Worm (Caenorhabditis elegans): ENCODE results near the gene srw-133.

srw-133 gene

DNA sequence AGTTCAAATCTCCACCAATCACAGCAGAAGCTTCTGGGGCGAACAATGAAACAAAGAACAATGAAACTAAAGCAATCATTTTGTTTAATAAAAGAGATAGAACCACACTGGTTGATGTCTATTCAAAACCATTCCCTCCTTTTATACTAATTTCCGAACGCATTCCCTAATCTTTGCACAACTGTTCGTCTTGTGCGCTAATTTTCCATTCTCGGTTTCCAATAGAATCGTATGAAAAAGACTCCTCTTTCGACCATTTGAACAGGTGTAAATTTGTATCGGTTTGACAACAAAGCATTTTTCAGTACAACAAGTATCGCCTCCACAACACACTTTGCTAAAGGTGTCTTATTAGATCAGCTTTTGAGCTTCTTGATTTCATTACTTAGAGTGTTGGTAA, 1.5 kb upstream of the srw-133 start, which contains the start of gene T05B4.8:
TSS of gene T05B4.8 (minus strand) at position 101 of the 400 bp plus-strand sequence.
- TF ChIP-seq ZK546.5 (tag; optimal IDR thresholded peaks at IDR 0.05) = no peak
- no peak for TF ChIP-seq ceh-62 (tag; optimal IDR thresholded peaks at IDR 0.05)
- no peak for TF ChIP-seq F26F4.8 (GFP tag; conservative IDR thresholded peaks at IDR 0.05)
- no peak for TF ChIP-seq unc-39 (tag; optimal IDR thresholded peaks at IDR 0.05)
- TF ChIP-seq aha-1 (tag) = peak; percentile 7
- no peak for TF ChIP-seq dpl-1 (GFP tag; optimal IDR thresholded peaks at IDR 0.05)

- TF ChIP-seq skn-1 (tag; optimal IDR thresholded peaks at IDR 0.05) (no peak), egl-43 (GFP tag; IDR thresholded peaks at IDR 0.05) (no peak), rbr-2 (tag; optimal IDR thresholded peaks at IDR 0.05) (no peak), F10B5.3 (tag; optimal IDR thresholded peaks at IDR 0.05) (no peak), ztf-7 (tag; optimal IDR thresholded peaks at IDR 0.05) (no peak), fkh-10 (GFP tag; optimal IDR thresholded peaks at IDR 0.05) (no peak), ceh-20 (GFP tag; IDR thresholded peaks at IDR 0.05) (no peak), hif-1 (tag; optimal IDR thresholded peaks at IDR 0.05) (no peak)
These were observed 2.0 kb downstream of the srw-133 start, which contains the start of gene srw-134 for ce11 chrV:4112516-4112915. TSS of gene srw-134 (minus strand) at chrV:4112616.

- TF ChIP-seq ceh-82 (tag; optimal IDR thresholded peaks at IDR 0.05) (no peak), unc-62 (GFP tag; optimal IDR thresholded peaks at IDR 0.05 in 1 of 2) (peak in 1 of 2 experiments; percentile 7), unc-62 (tag; optimal IDR thresholded peaks at IDR 0.05) (no peak)
These were observed 4.7 kb downstream of the srw-133 start, which contains the start of gene clc-18 for ce11 chrV:4109873-4110272. TSS of gene clc-18 (minus strand) at chrV:4109973.

DNA sequence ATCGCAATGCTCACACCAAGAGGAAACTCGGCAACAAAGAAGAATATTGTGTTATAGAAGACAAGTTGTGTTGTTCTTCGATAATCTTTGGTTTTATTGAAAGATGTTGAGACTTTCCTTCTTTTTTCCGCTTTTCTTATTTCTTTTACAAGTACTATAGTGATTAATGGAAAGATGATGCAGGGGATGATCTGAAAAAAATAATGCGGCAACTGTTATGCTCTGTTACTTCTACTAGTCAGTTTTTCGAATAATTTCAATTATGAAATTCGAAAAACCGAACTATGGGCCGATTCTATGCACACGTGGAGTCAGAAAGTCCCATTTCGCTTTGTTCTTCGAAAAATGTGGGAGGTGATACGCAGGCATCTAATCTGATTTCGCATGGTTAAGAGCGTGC, 7.8 kb downstream of the srw-133 start:
- TF ChIP-seq skn-1 (tag; optimal IDR thresholded peaks at IDR 0.05) (no peak), zfp-3 (GFP tag; conservative IDR thresholded peaks at IDR 0.05) (no peak), nhr-77 (tag; optimal IDR thresholded peaks at IDR 0.05) (no peak), lsy-2 (tag; optimal IDR thresholded peaks at IDR 0.05) (no peak), dpl-1 (GFP tag; optimal IDR thresholded peaks at IDR 0.05) (no peak), lin-29 (GFP tag; IDR thresholded peaks at IDR 0.05) (no peak), dve-1 (tag; optimal IDR thresholded peaks at IDR 0.05; ENCODE audit: insufficient read depth) (no peak), zip-2 (tag; optimal IDR thresholded peaks at IDR 0.05) (no peak), ceh-28 (tag; optimal IDR thresholded peaks at IDR 0.05) (no peak), nhr-10 (tag; optimal IDR thresholded peaks at IDR 0.05) (no peak), lin-38 (GFP tag; IDR thresholded peaks at IDR 0.05) (no peak), lin-15B (tag; optimal IDR thresholded peaks at IDR 0.05) (no peak), hlh-30 (tag; optimal IDR thresholded peaks at IDR 0.05; ENCODE audit: insufficient read depth) (no peak)

- no peak for TF ChIP-seq unc-130 (GFP tag; optimal IDR thresholded peaks at IDR 0.05)
- no peak for TF ChIP-seq lin-39 (tag; optimal IDR thresholded peaks at IDR 0.05)
- no peak for TF ChIP-seq Y105C5A.15 (GFP tag; IDR thresholded peaks at IDR 0.05)
- TF ChIP-seq zfp-2 (tag; optimal IDR thresholded peaks at IDR 0.05) = no peak
- no peak for TF ChIP-seq T20F7.1 (GFP tag; optimal IDR thresholded peaks at IDR 0.05)
- no peak for TF ChIP-seq daf-8 (GFP tag; IDR thresholded peaks at IDR 0.05)
- no peak for TF ChIP-seq lin-1 (GFP tag; IDR thresholded peaks at IDR 0.05)
- TF ChIP-seq ceh-44 (GFP tag; IDR thresholded peaks at IDR 0.05) = no peak
- TF ChIP-seq lin-38 (GFP tag; IDR thresholded peaks at IDR 0.05) = no peak
- TF ChIP-seq zfp-3 (GFP tag; conservative IDR thresholded peaks at IDR 0.05) = no peak
- no peak for TF ChIP-seq aly-2 (tag; optimal IDR thresholded peaks at IDR 0.05)
- no peak for TF ChIP-seq mdl-1 (tag; optimal IDR thresholded peaks at IDR 0.05)
- TF ChIP-seq sdz-12 (GFP tag; optimal IDR thresholded peaks at IDR 0.05) = no peak
- no peak for TF ChIP-seq ceh-28 (tag; optimal IDR thresholded peaks at IDR 0.05)
- no peak for TF ChIP-seq daf-19 (GFP tag; conservative IDR thresholded peaks at IDR 0.05)
- TF ChIP-seq mep-1 (tag; optimal IDR thresholded peaks at IDR 0.05) = no peak
These were observed 10.2 kb downstream of the srw-133 start, which contains the start of gene srj-39 for ce11 chrV:4104298-4104697. TSS of gene srj-39 (plus strand) at chrV:4104598.

All from whole organism, L4 larva.